Worm (Caenorhabditis elegans) whole organism, late embryonic: ENCODE measurements around the gene ZC477.2.

Experiments used
- C08G9.2 ChIP-seq: sonication (generic microtip); optimal IDR thresholded peaks from 2 replicates; lab custom pipeline; 2016; ENCODE audit warnings: mild to moderate bottlenecking, missing genetic modification characterization, moderate library complexity, missing compliant biosample characterization
- C38D4.7 ChIP-seq: fragments of 200-800 bp; sonication (Bioruptor generic); optimal IDR thresholded peaks from 2 replicates; lab custom pipeline; 2018; ENCODE audit warnings: mild to moderate bottlenecking, missing genetic modification characterization, moderate library complexity, missing compliant biosample characterization
- F13H6.1 ChIP-seq: sonication (generic microtip); optimal IDR thresholded peaks from 2 replicates; lab custom pipeline; 2016; ENCODE audit warnings: missing genetic modification characterization, missing compliant biosample characterization
- ceh-14 ChIP-seq: sonication (generic microtip); optimal IDR thresholded peaks from 2 replicates; lab custom pipeline; 2016; ENCODE audit warnings: missing genotype, missing genetic modification characterization, missing compliant biosample characterization
- ceh-18 ChIP-seq: sonication (generic microtip); optimal IDR thresholded peaks from 2 replicates; lab custom pipeline; 2016; ENCODE audit warnings: missing genetic modification characterization, missing compliant biosample characterization
- ceh-2 ChIP-seq: sonication (generic microtip); optimal IDR thresholded peaks from 2 replicates; lab custom pipeline; 2016; ENCODE audit warnings: missing genotype, missing genetic modification characterization, missing compliant biosample characterization
- ceh-22 ChIP-seq: sonication (generic microtip); optimal IDR thresholded peaks from 2 replicates; lab custom pipeline; 2017; ENCODE audit warnings: missing biosample characterization, missing genetic modification characterization
- ceh-24 ChIP-seq: sonication (generic microtip); optimal IDR thresholded peaks from 2 replicates; lab custom pipeline; 2016; ENCODE audit warnings: mild to moderate bottlenecking, missing genetic modification characterization, missing compliant biosample characterization
- ceh-30 ChIP-seq: fragments of 150-350 bp; optimal IDR thresholded peaks from 2 replicates; lab custom pipeline; 2014; ENCODE audit warnings: missing biosample characterization, missing genetic modification characterization
- ceh-31 ChIP-seq: sonication (generic microtip); optimal IDR thresholded peaks from 2 replicates; lab custom pipeline; 2016; ENCODE audit warnings: missing genetic modification characterization, missing compliant biosample characterization
- ceh-34 ChIP-seq: sonication (generic microtip); optimal IDR thresholded peaks from 2 replicates; lab custom pipeline; 2016; ENCODE audit warnings: mild to moderate bottlenecking, missing genetic modification characterization, missing compliant biosample characterization
- ceh-48 ChIP-seq: sonication (generic microtip); optimal IDR thresholded peaks from 2 replicates; lab custom pipeline; 2016; ENCODE audit warnings: missing genetic modification characterization, inconsistent platforms, missing compliant biosample characterization
- ceh-9 ChIP-seq: sonication (generic microtip); optimal IDR thresholded peaks from 2 replicates; lab custom pipeline; 2016; ENCODE audit warnings: mild to moderate bottlenecking, missing genetic modification characterization, inconsistent platforms, missing compliant biosample characterization
- che-1 ChIP-seq: sonication (generic microtip); optimal IDR thresholded peaks from 2 replicates; lab custom pipeline; 2016; ENCODE audit warnings: mild to moderate bottlenecking, missing genetic modification characterization, missing compliant biosample characterization
- elt-2 ChIP-seq: sonication (generic microtip); optimal IDR thresholded peaks from 2 replicates; lab custom pipeline; 2016; ENCODE audit warnings: missing genetic modification reagents, missing genetic modification characterization, missing compliant biosample characterization
- elt-4 ChIP-seq: sonication (generic microtip); optimal IDR thresholded peaks from 2 replicates; lab custom pipeline; 2016; ENCODE audit warnings: missing genetic modification characterization, missing compliant biosample characterization
- eyg-1 ChIP-seq: sonication (generic microtip); optimal IDR thresholded peaks from 2 replicates; lab custom pipeline; 2016; ENCODE audit warnings: missing genotype, missing genetic modification characterization, missing compliant biosample characterization
- fax-1 ChIP-seq: sonication (generic microtip); optimal IDR thresholded peaks from 2 replicates; lab custom pipeline; 2016; ENCODE audit warnings: missing genotype, missing genetic modification characterization, missing compliant biosample characterization
- fkh-10 ChIP-seq: fragments of 150-350 bp; optimal IDR thresholded peaks from 2 replicates; lab custom pipeline; 2014; ENCODE audit warnings: missing biosample characterization, missing genetic modification reagents, missing genetic modification characterization
- gmeb-2 ChIP-seq: sonication (generic microtip); optimal IDR thresholded peaks from 2 replicates; lab custom pipeline; 2016; ENCODE audit warnings: missing genetic modification characterization, inconsistent platforms, missing compliant biosample characterization
- hlh-13 ChIP-seq: fragments of 200-800 bp; sonication (Bioruptor generic); optimal IDR thresholded peaks from 2 replicates; lab custom pipeline; 2018; ENCODE audit warnings: mild to moderate bottlenecking, missing genetic modification characterization, missing compliant biosample characterization
- hlh-15 ChIP-seq: sonication (generic microtip); optimal IDR thresholded peaks from 2 replicates; lab custom pipeline; 2016; ENCODE audit warnings: missing genetic modification characterization, missing compliant biosample characterization
- lin-11 ChIP-seq: fragments of 200-800 bp; sonication (Bioruptor generic); optimal IDR thresholded peaks from 2 replicates; lab custom pipeline; 2018; ENCODE audit warnings: mild to moderate bottlenecking, missing genetic modification characterization, missing compliant biosample characterization
- madf-2 ChIP-seq: sonication (generic microtip); optimal IDR thresholded peaks from 2 replicates; lab custom pipeline; 2017; ENCODE audit warnings: missing genetic modification characterization, missing compliant biosample characterization
- mec-3 ChIP-seq: sonication (generic microtip); optimal IDR thresholded peaks from 2 replicates; lab custom pipeline; 2016; ENCODE audit warnings: borderline replicate concordance, missing genetic modification characterization, missing compliant biosample characterization
- nfya-1 ChIP-seq: sonication (generic microtip); optimal IDR thresholded peaks from 2 replicates; lab custom pipeline; 2017; ENCODE audit warnings: missing genetic modification characterization, mild to moderate bottlenecking, missing compliant biosample characterization, antibody characterized with exemption, moderate library complexity
- nhr-11 ChIP-seq: fragments of 150-350 bp; optimal IDR thresholded peaks from 2 replicates; lab custom pipeline; 2014; ENCODE audit warnings: missing biosample characterization, missing genetic modification characterization
- nhr-232 ChIP-seq: sonication (generic microtip); optimal IDR thresholded peaks from 2 replicates; lab custom pipeline; 2016; ENCODE audit warnings: missing genetic modification characterization, missing compliant biosample characterization
- odd-2 ChIP-seq: sonication (generic microtip); optimal IDR thresholded peaks from 2 replicates; lab custom pipeline; 2017; ENCODE audit warnings: antibody characterized with exemption, mild to moderate bottlenecking, missing genetic modification characterization, missing compliant biosample characterization
- pha-2 ChIP-seq: sonication (generic microtip); optimal IDR thresholded peaks from 2 replicates; lab custom pipeline; 2017; ENCODE audit warnings: mild to moderate bottlenecking, missing genetic modification characterization, missing compliant biosample characterization
- pros-1 ChIP-seq: fragments of 150-350 bp; optimal IDR thresholded peaks from 2 replicates; lab custom pipeline; 2014; ENCODE audit warnings: missing biosample characterization, missing genetic modification reagents, missing genetic modification characterization
- sox-4 ChIP-seq: sonication (generic microtip); optimal IDR thresholded peaks from 2 replicates; lab custom pipeline; 2017; ENCODE audit warnings: mild to moderate bottlenecking, missing genetic modification characterization, inconsistent platforms, missing compliant biosample characterization
- tbx-2 ChIP-seq: sonication (generic microtip); optimal IDR thresholded peaks from 2 replicates; lab custom pipeline; 2016; ENCODE audit warnings: missing genetic modification characterization, missing compliant biosample characterization
- tbx-7 ChIP-seq: sonication (generic microtip); optimal IDR thresholded peaks from 2 replicates; lab custom pipeline; 2016; ENCODE audit warnings: missing genotype, missing genetic modification characterization, missing compliant biosample characterization
- unc-3 ChIP-seq, 2 experiments: fragments of 200-800 bp in 1 of 2; sonication (Bioruptor generic) in 1 of 2; sonication (generic microtip) in 1 of 2; conservative IDR thresholded peaks in 1 of 2; optimal IDR thresholded peaks in 1 of 2; 2 replicates each; pipeline versions ENCODE4 v1.3.6 to Lab custom; 2016 to 2022; ENCODE audit warnings: missing compliant biosample characterization in 2 of 2, missing genetic modification characterization in 2 of 2, missing genetic modification reagents in 1 of 2
- unc-55 ChIP-seq: sonication (generic microtip); optimal IDR thresholded peaks from 2 replicates; lab custom pipeline; 2017; ENCODE audit warnings: missing biosample characterization, missing genetic modification reagents, missing genetic modification characterization

The ZC477.2 gene

DNA sequence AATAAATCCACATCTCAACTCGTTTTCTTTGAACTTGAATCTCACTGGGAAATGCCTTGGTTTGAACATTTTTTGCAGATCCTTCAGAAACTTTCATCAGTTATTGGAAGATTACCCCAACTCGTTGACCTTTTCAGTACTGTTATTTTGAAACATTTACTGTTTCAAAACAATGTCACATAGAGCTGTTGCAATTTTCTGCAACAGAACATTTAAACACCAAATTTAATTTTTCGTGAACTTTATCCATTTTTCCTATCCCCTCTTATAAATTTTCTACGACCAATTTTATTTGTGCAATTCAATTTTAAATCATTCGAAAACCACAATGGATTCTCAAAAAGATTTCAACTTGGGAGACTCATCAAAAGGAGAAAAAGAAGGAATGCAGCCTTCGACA, at the start of gene ZC477.2:
ZC477.2 (plus strand) TSS at position 301 of the 400 bp plus-strand sequence.
- TF ChIP-seq odd-2 (tag; lab: Kevin White, UChicago) (no peak), unc-3 (GFP tag; conservative IDR thresholded peaks at IDR 0.05; lab: Robert Waterston, UW) (no peak), unc-3 (tag; optimal IDR thresholded peaks at IDR 0.05; lab: Kevin White, UChicago) (no peak), ceh-24 (tag; lab: Kevin White, UChicago) (no peak), hlh-13 (GFP tag; lab: Kevin White, UChicago) (no peak), che-1 (tag; lab: Kevin White, UChicago) (no peak), gmeb-2 (tag; lab: Kevin White, UChicago) (no peak), ceh-22 (tag; lab: Kevin White, UChicago) (no peak)

DNA sequence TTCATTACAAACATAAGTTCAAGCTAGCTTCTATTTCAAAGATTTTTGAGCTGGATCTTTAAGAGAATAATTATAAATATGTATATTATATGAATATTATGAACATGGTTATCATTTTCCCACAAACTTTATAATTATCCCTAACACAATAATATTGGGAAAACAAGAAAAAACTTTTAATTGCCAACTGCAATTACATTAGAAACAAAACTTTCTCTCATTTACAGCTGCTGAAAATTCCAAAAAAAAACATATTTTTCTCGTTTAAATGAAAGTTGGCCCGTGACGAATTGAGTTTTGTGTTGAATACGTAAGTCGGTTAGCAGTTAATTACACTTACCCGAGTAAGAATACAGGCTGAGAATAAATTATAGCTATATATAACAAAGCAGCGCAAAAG, 45.3 kb upstream of the ZC477.2 start:
- TF ChIP-seq ceh-9 (tag; lab: Kevin White, UChicago) (no peak), unc-55 (GFP tag; lab: Kevin White, UChicago) (no peak), pros-1 (tag; lab: Kevin White, UChicago) (no peak), elt-4 (tag; lab: Kevin White, UChicago) (no peak), pha-2 (tag; lab: Kevin White, UChicago) (no peak), nfya-1 (tag; lab: Kevin White, UChicago) (no peak), ceh-31 (no peak), ceh-24 (tag; lab: Kevin White, UChicago) (no peak)

DNA sequence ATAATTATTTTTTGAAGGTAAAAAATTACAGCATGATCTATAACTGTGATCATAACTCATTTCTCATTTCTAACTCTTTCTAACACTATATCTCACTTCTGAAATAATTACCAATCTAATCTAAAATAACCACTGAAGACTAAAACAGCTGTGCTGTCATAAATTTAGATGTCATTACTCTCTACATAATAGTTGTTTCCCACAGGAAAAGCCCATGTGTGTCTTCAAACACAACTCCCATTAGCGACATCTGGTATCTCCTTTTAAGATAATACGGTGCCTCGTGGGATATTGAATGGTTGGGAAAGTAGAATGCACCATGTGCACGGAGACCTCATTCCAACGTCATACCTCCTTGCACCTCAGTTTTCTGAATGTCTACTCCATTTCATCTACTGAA, 43.0 kb upstream of the ZC477.2 start, which contains the start of gene Y43B11AL.1:
Y43B11AL.1 (plus strand) TSS at position 301 of the 400 bp plus-strand sequence.
- no peak for TF ChIP-seq hlh-15 (tag; lab: Kevin White, UChicago)
- no peak for TF ChIP-seq ceh-30 (tag; lab: Kevin White, UChicago)
- no peak for TF ChIP-seq elt-4 (tag; lab: Kevin White, UChicago)
- no peak for TF ChIP-seq madf-2 (tag; lab: Kevin White, UChicago)
- no peak for TF ChIP-seq fax-1 (tag; lab: Kevin White, UChicago)
- no peak for TF ChIP-seq mec-3 (tag; lab: Kevin White, UChicago)
- TF ChIP-seq odd-2 (tag; lab: Kevin White, UChicago): no peak
- TF ChIP-seq nhr-232 (tag; lab: Kevin White, UChicago): no peak
- no peak for TF ChIP-seq F13H6.1 (tag; lab: Kevin White, UChicago)
- no peak for TF ChIP-seq elt-2 (tag; lab: Kevin White, UChicago)
- no peak for TF ChIP-seq ceh-18 (tag; lab: Kevin White, UChicago)

DNA sequence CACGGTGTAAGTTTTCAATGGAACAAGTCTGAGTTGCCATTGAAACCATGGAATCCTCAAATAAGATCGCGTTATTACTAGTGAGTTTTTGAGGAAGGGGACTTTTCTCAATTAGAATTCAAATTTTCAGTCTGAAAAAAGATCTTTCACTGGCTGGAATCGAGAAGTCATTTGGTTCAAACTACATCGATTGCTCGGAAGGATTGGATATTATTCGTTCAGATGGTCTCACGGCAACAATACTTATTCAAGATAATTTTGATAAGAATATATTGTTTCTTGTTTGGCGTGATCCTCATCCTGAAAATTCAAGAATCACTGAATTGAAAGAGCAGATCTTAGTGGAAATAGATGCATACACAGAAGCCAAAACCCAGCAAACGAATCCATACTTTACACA, 40.5 kb upstream of the ZC477.2 start:
- no peak for TF ChIP-seq C38D4.7 (GFP tag; lab: Kevin White, UChicago)
- TF ChIP-seq F13H6.1 (tag; lab: Kevin White, UChicago): no peak
- no peak for TF ChIP-seq unc-3 (GFP tag; conservative IDR thresholded peaks at IDR 0.05; lab: Robert Waterston, UW)
- TF ChIP-seq unc-3 (tag; optimal IDR thresholded peaks at IDR 0.05; lab: Kevin White, UChicago): no peak
- TF ChIP-seq ceh-48 (tag; lab: Kevin White, UChicago): no peak
- TF ChIP-seq sox-4: no peak
- no peak for TF ChIP-seq ceh-2 (tag; lab: Kevin White, UChicago)
- TF ChIP-seq ceh-9 (tag; lab: Kevin White, UChicago): no peak
- TF ChIP-seq ceh-22 (tag; lab: Kevin White, UChicago): no peak
- no peak for TF ChIP-seq ceh-34 (tag; lab: Kevin White, UChicago)
- TF ChIP-seq nhr-11 (tag; lab: Kevin White, UChicago): no peak
- no peak for TF ChIP-seq lin-11 (tag; lab: Kevin White, UChicago)
- no peak for TF ChIP-seq tbx-7 (tag; lab: Kevin White, UChicago)
- no peak for TF ChIP-seq C08G9.2 (tag; lab: Kevin White, UChicago)
- no peak for TF ChIP-seq eyg-1 (tag; lab: Kevin White, UChicago)
- TF ChIP-seq che-1 (tag; lab: Kevin White, UChicago): no peak
- TF ChIP-seq tbx-2 (tag; lab: Kevin White, UChicago): no peak
- TF ChIP-seq pros-1 (tag; lab: Kevin White, UChicago): no peak
- no peak for TF ChIP-seq ceh-14 (tag; lab: Kevin White, UChicago)
- no peak for TF ChIP-seq fkh-10 (GFP tag; lab: Kevin White, UChicago)
- TF ChIP-seq, all 69 proteins: peak for 0
